Fruit fly (Drosophila melanogaster) whole organism, prepupa: ENCODE measurements around the gene kek6.

Source experiments
- CG10631 ChIP-seq: fragments of 200-800 bp; sonication (Bioruptor generic); optimal IDR thresholded peaks from 2 replicates; lab custom pipeline; 2016; ENCODE audit warnings: missing biosample characterization, missing genetic modification characterization
- CG10669 ChIP-seq: fragments of 200-800 bp; sonication (Bioruptor generic); optimal IDR thresholded peaks from 3 replicates; lab custom pipeline; 2018; ENCODE audit warnings: missing biosample characterization, mild to moderate bottlenecking, missing genetic modification characterization, moderate library complexity
- CG15336 ChIP-seq: fragments of 200-800 bp; sonication (Bioruptor generic); IDR thresholded peaks from 2 replicates; pipeline ENCODE4 v1.3.6; 2022; ENCODE audit warnings: missing biosample characterization, missing genetic modification characterization
- CG1621 ChIP-seq: fragments of 200-800 bp; sonication (Bioruptor generic); optimal IDR thresholded peaks from 3 replicates; lab custom pipeline; 2018; ENCODE audit warnings: missing biosample characterization, mild to moderate bottlenecking, missing genetic modification characterization
- CG16779 ChIP-seq: fragments of 200-800 bp; sonication (Bioruptor generic); optimal IDR thresholded peaks from 3 replicates; lab custom pipeline; 2017; ENCODE audit warnings: missing biosample characterization, mild to moderate bottlenecking, missing genetic modification characterization
- CG3032 ChIP-seq: fragments of 200-800 bp; optimal IDR thresholded peaks from 2 replicates; lab custom pipeline; 2019; ENCODE audit warnings: missing biosample characterization, mild to moderate bottlenecking, missing genetic modification characterization, moderate library complexity
- CG31627 ChIP-seq: fragments of 200-800 bp; sonication (Bioruptor generic); optimal IDR thresholded peaks from 3 replicates; lab custom pipeline; 2016; ENCODE audit warnings: missing biosample characterization, missing genetic modification characterization
- CG32006 ChIP-seq: fragments of 200-800 bp; sonication (Bioruptor generic); optimal IDR thresholded peaks from 3 replicates; lab custom pipeline; 2017; ENCODE audit warnings: missing biosample characterization, mild to moderate bottlenecking, missing genetic modification characterization
- CG34406 ChIP-seq: fragments of 200-800 bp; sonication (Bioruptor generic); optimal IDR thresholded peaks from 3 replicates; lab custom pipeline; 2016; ENCODE audit warnings: missing biosample characterization, missing genetic modification characterization
- CG4318 ChIP-seq: fragments of 200-800 bp; sonication (Bioruptor generic); optimal IDR thresholded peaks from 3 replicates; lab custom pipeline; 2017; ENCODE audit warnings: missing biosample characterization, mild to moderate bottlenecking, missing genetic modification characterization
- CG6163 ChIP-seq: fragments of 200-800 bp; sonication (Bioruptor generic); IDR thresholded peaks from 3 replicates; pipeline ENCODE4 v1.3.6; 2022; ENCODE audit warnings: missing biosample characterization, missing genetic modification characterization
- CG6276 ChIP-seq: fragments of 200-800 bp; sonication (Bioruptor generic); optimal IDR thresholded peaks from 2 replicates; lab custom pipeline; 2017; ENCODE audit warnings: missing biosample characterization, mild to moderate bottlenecking, missing genetic modification characterization
- CG6792 ChIP-seq: fragments of 200-800 bp; sonication (Bioruptor generic); optimal IDR thresholded peaks from 3 replicates; lab custom pipeline; 2016; ENCODE audit warnings: missing biosample characterization, missing genetic modification characterization
- CG6854 ChIP-seq: fragments of 200-800 bp; sonication (Bioruptor generic); optimal IDR thresholded peaks from 2 replicates; lab custom pipeline; 2017; ENCODE audit warnings: missing biosample characterization, mild to moderate bottlenecking, missing genetic modification characterization
- CG8119 ChIP-seq: fragments of 200-800 bp; sonication (Bioruptor generic); IDR thresholded peaks from 3 replicates; pipeline ENCODE4 v1.3.6; 2022; ENCODE audit warnings: missing biosample characterization, missing genetic modification characterization
- CG8632 ChIP-seq: fragments of 200-800 bp; sonication (Bioruptor generic); optimal IDR thresholded peaks from 3 replicates; lab custom pipeline; 2016; ENCODE audit warnings: missing biosample characterization, missing genetic modification characterization
- Eip78C ChIP-seq: fragments of 200-800 bp; sonication (Bioruptor generic); peaks from one replicate; lab custom pipeline; 2016; ENCODE audit warnings: missing biosample characterization, missing genetic modification characterization
- Eip93F ChIP-seq: fragments of 200-800 bp; sonication (Bioruptor generic); optimal IDR thresholded peaks from 2 replicates; lab custom pipeline; 2016; ENCODE audit warnings: missing biosample characterization, mild to moderate bottlenecking, missing genetic modification characterization
- Ets21C ChIP-seq: fragments of 200-800 bp; sonication (Bioruptor generic); optimal IDR thresholded peaks from 3 replicates; lab custom pipeline; 2016; ENCODE audit warnings: missing biosample characterization, missing genetic modification characterization
- Ets96B ChIP-seq: fragments of 200-800 bp; optimal IDR thresholded peaks from 2 replicates; lab custom pipeline; 2019; ENCODE audit warnings: missing biosample characterization, mild to moderate bottlenecking, missing genetic modification characterization, moderate library complexity
- Gug ChIP-seq: fragments of 200-800 bp; sonication (Bioruptor generic); IDR thresholded peaks from 2 replicates; pipeline ENCODE4 v1.3.6; 2022; ENCODE audit warnings: missing biosample characterization, missing genetic modification characterization
- Hr38 ChIP-seq: sonication (Bioruptor generic); optimal IDR thresholded peaks from 2 replicates; lab custom pipeline; 2016; ENCODE audit warnings: missing biosample characterization, missing genetic modification characterization
- Hr39 ChIP-seq: fragments of 200-800 bp; sonication (Bioruptor generic); optimal IDR thresholded peaks from 2 replicates; lab custom pipeline; 2016; ENCODE audit warnings: missing biosample characterization, missing genetic modification characterization
- Lpt ChIP-seq: fragments of 200-800 bp; sonication (Bioruptor generic); optimal IDR thresholded peaks from 3 replicates; lab custom pipeline; 2016; ENCODE audit warnings: missing biosample characterization, missing genetic modification characterization
- Met ChIP-seq: fragments of 200-800 bp; sonication (Bioruptor generic); optimal IDR thresholded peaks from 3 replicates; lab custom pipeline; 2016; ENCODE audit warnings: missing biosample characterization, missing genetic modification characterization
- OdsH ChIP-seq: fragments of 200-800 bp; sonication (Bioruptor generic); optimal IDR thresholded peaks from 3 replicates; lab custom pipeline; 2016; ENCODE audit warnings: missing biosample characterization, missing genetic modification characterization
- Smox ChIP-seq: fragments of 200-800 bp; sonication (Bioruptor generic); optimal IDR thresholded peaks from 3 replicates; lab custom pipeline; 2016; ENCODE audit warnings: missing biosample characterization, missing genetic modification characterization
- Sox102F ChIP-seq: fragments of 200-800 bp; sonication (Bioruptor generic); optimal IDR thresholded peaks from 2 replicates; lab custom pipeline; 2016; ENCODE audit warnings: missing biosample characterization, mild to moderate bottlenecking, missing genetic modification characterization
- Sox14 ChIP-seq: fragments of 200-800 bp; sonication (Bioruptor generic); optimal IDR thresholded peaks from 3 replicates; lab custom pipeline; 2016; ENCODE audit warnings: missing biosample characterization, missing genetic modification characterization
- Sox15 ChIP-seq: fragments of 200-800 bp; sonication (Bioruptor generic); optimal IDR thresholded peaks from 3 replicates; lab custom pipeline; 2016; ENCODE audit warnings: missing biosample characterization, missing genetic modification characterization
- achi ChIP-seq: fragments of 200-800 bp; sonication (Bioruptor generic); optimal IDR thresholded peaks from 3 replicates; lab custom pipeline; 2016; ENCODE audit warnings: missing biosample characterization, missing genetic modification characterization
- acj6 ChIP-seq: fragments of 200-800 bp; sonication (Bioruptor generic); optimal IDR thresholded peaks from 3 replicates; lab custom pipeline; 2016; ENCODE audit warnings: missing biosample characterization, missing genetic modification characterization
- cyc ChIP-seq: fragments of 200-800 bp; sonication (Bioruptor generic); optimal IDR thresholded peaks from 3 replicates; lab custom pipeline; 2016; ENCODE audit warnings: missing biosample characterization, missing genetic modification characterization
- dac ChIP-seq: fragments of 200-800 bp; sonication (Bioruptor generic); optimal IDR thresholded peaks from 2 replicates; lab custom pipeline; 2017; ENCODE audit warnings: missing biosample characterization, mild to moderate bottlenecking, missing genetic modification characterization
- dsx ChIP-seq: fragments of 200-800 bp; optimal IDR thresholded peaks from 3 replicates; lab custom pipeline; 2019; ENCODE audit warnings: missing biosample characterization, mild to moderate bottlenecking, missing genetic modification characterization, moderate library complexity; ENCODE audit not compliant: poor library complexity, severe bottlenecking
- eg ChIP-seq: fragments of 200-800 bp; sonication (Bioruptor generic); IDR thresholded peaks from 3 replicates; pipeline ENCODE4 v1.3.6; 2022; ENCODE audit warnings: missing biosample characterization, missing genetic modification characterization
- esn ChIP-seq: fragments of 200-800 bp; sonication (Bioruptor generic); optimal IDR thresholded peaks from 2 replicates; lab custom pipeline; 2016; ENCODE audit warnings: missing biosample characterization, mild to moderate bottlenecking, missing genetic modification characterization, moderate library complexity
- fd59A ChIP-seq: fragments of 200-800 bp; sonication (Bioruptor generic); optimal IDR thresholded peaks from 2 replicates; lab custom pipeline; 2017; ENCODE audit warnings: missing biosample characterization, mild to moderate bottlenecking, missing genetic modification characterization, missing genetic modification reagents
- fkh ChIP-seq: fragments of 200-800 bp; sonication (Bioruptor generic); optimal IDR thresholded peaks from 3 replicates; lab custom pipeline; 2017; ENCODE audit warnings: missing biosample characterization, mild to moderate bottlenecking, missing genetic modification characterization, moderate library complexity
- lz ChIP-seq: fragments of 200-800 bp; sonication (Bioruptor generic); optimal IDR thresholded peaks from 3 replicates; lab custom pipeline; 2016; ENCODE audit warnings: missing biosample characterization, missing genetic modification characterization
- net ChIP-seq: fragments of 200-800 bp; sonication (Bioruptor generic); optimal IDR thresholded peaks from 3 replicates; lab custom pipeline; 2016; ENCODE audit warnings: missing biosample characterization, missing genetic modification characterization
- pdm3 ChIP-seq: fragments of 200-800 bp; sonication (Bioruptor generic); optimal IDR thresholded peaks from 3 replicates; lab custom pipeline; 2016; ENCODE audit warnings: missing biosample characterization, missing genetic modification characterization
- spab ChIP-seq: fragments of 200-800 bp; sonication (Bioruptor generic); optimal IDR thresholded peaks from 2 replicates; lab custom pipeline; 2017; ENCODE audit warnings: missing biosample characterization, mild to moderate bottlenecking, missing genetic modification characterization, missing genetic modification reagents
- svp ChIP-seq: fragments of 200-800 bp; sonication (Bioruptor generic); peaks from one replicate; lab custom pipeline; 2016; ENCODE audit warnings: missing biosample characterization, missing genetic modification characterization
- topi ChIP-seq: fragments of 200-800 bp; sonication (Bioruptor generic); optimal IDR thresholded peaks from 3 replicates; lab custom pipeline; 2016; ENCODE audit warnings: missing biosample characterization, missing genetic modification characterization
- vri ChIP-seq: fragments of 200-800 bp; sonication (Bioruptor generic); optimal IDR thresholded peaks from 3 replicates; lab custom pipeline; 2016; ENCODE audit warnings: missing biosample characterization, mild to moderate bottlenecking, missing genetic modification characterization

kek6 gene

dm6 chr3R:31588374-31588773, 33.6 kb upstream of the kek6 start, which contains the start of gene CG1635 (continued):
- TF ChIP-seq CG6792 (GFP tag; lab: Kevin White, UChicago) (peak; percentile 97), CG32006 (peak; percentile 99), spab (GFP tag; lab: Kevin White, UChicago) (peak; percentile 94), Hr38 (peak; percentile 76), Eip78C (GFP tag; lab: Kevin White, UChicago) (peak; percentile 98), pdm3 (GFP tag; lab: Kevin White, UChicago) (peak; percentile 98), CG6276 (GFP tag; lab: Kevin White, UChicago) (peak; percentile 100), CG16779 (peak; percentile 94)
- TF ChIP-seq, all 60 proteins: peak for 58

dm6 chr3R:31590281-31590680, 31.7 kb upstream of the kek6 start, which contains the start of gene CG1638:
TSS of gene CG1638 (plus strand) at chr3R:31590581.
- TF ChIP-seq CG1621 (tag; lab: Kevin White, UChicago) = no peak
- no peak for TF ChIP-seq CG10669
- TF ChIP-seq CG6792 (GFP tag; lab: Kevin White, UChicago) = no peak
- TF ChIP-seq topi (GFP tag; lab: Kevin White, UChicago) = no peak
- TF ChIP-seq, all 60 proteins: peak for 0

dm6 chr3R:31592256-31592879, 29.6 kb upstream of the kek6 start, which contains the start of gene CG1774:
TSS of gene CG1774 (plus strand) at chr3R:31592803.
- peak; percentile 50 for TF ChIP-seq acj6 (GFP tag; lab: Kevin White, UChicago)
- TF ChIP-seq CG6163 = peak; percentile 76; the same call in 2 of the 3 replicates
- TF ChIP-seq CG3032 (tag; lab: Kevin White, UChicago) = peak; percentile 1
- TF ChIP-seq spab (GFP tag; lab: Kevin White, UChicago) = no peak
- peak; percentile 66 for TF ChIP-seq Gug
- TF ChIP-seq net = no peak
- peak; percentile 64 for TF ChIP-seq esn (GFP tag; lab: Kevin White, UChicago)
- peak; percentile 86 for TF ChIP-seq Eip78C (GFP tag; lab: Kevin White, UChicago)
- TF ChIP-seq CG1621 (tag; lab: Kevin White, UChicago) = no peak
- TF ChIP-seq Ets21C = peak; percentile 50
- peak; percentile 23 for TF ChIP-seq Eip93F
- peak; percentile 79 for TF ChIP-seq CG15336 (GFP tag; lab: Robert Waterston, UW)
- no peak for TF ChIP-seq OdsH
- peak; percentile 30 for TF ChIP-seq fkh (GFP tag; lab: Kevin White, UChicago)
- TF ChIP-seq Ets96B (tag; lab: Kevin White, UChicago) = peak; percentile 13
- TF ChIP-seq Sox14 (GFP tag; lab: Kevin White, UChicago) = peak; percentile 39
- TF ChIP-seq dsx (GFP tag; lab: Kevin White, UChicago) = no peak
- TF ChIP-seq vri = peak; percentile 87
- TF ChIP-seq CG31627 (GFP tag; lab: Kevin White, UChicago) = peak; percentile 70
- peak; percentile 39 for TF ChIP-seq CG16779
- peak; percentile 59 for TF ChIP-seq CG8119 (GFP tag; lab: Robert Waterston, UW)
- peak; percentile 42 for TF ChIP-seq CG6792 (GFP tag; lab: Kevin White, UChicago)
- TF ChIP-seq cyc = peak; percentile 66
- no peak for TF ChIP-seq Smox
- no peak for TF ChIP-seq Lpt
- peak; percentile 58 for TF ChIP-seq Met (GFP tag; lab: Kevin White, UChicago)
- TF ChIP-seq topi (GFP tag; lab: Kevin White, UChicago) = peak; percentile 69
- TF ChIP-seq CG8632 (GFP tag; lab: Kevin White, UChicago) = peak; percentile 7
- peak; percentile 65 for TF ChIP-seq Hr39 (GFP tag; lab: Kevin White, UChicago)
- peak; percentile 76 for TF ChIP-seq eg
- no peak for TF ChIP-seq CG6854 (GFP tag; lab: Kevin White, UChicago)
- no peak for TF ChIP-seq Sox102F (GFP tag; lab: Kevin White, UChicago)
- TF ChIP-seq achi (GFP tag; lab: Kevin White, UChicago) = no peak
- TF ChIP-seq CG4318 (GFP tag; lab: Kevin White, UChicago) = no peak
- no peak for TF ChIP-seq fd59A
- TF ChIP-seq dac (GFP tag; lab: Kevin White, UChicago) = no peak
- peak; percentile 28 for TF ChIP-seq CG34406
- no peak for TF ChIP-seq Sox15 (GFP tag; lab: Kevin White, UChicago)
- peak; percentile 71 for TF ChIP-seq lz
- no peak for TF ChIP-seq CG32006
- TF ChIP-seq CG10631 (GFP tag; lab: Kevin White, UChicago) = no peak
- peak; percentile 89 for TF ChIP-seq svp (GFP tag; lab: Kevin White, UChicago)
